Worm (Caenorhabditis elegans): ENCODE measurements around the gene D2024.5.

ce11 chrIV:7188528-7189422 lies 39.3 kb downstream of the D2024.5 start, which contains the start of gene srlf-7:
- TF ChIP-seq tra-4 (tag; optimal IDR thresholded peaks at IDR 0.05): no peak
- TF ChIP-seq hnd-1 (tag; optimal IDR thresholded peaks at IDR 0.05): no peak
- TF ChIP-seq sea-1 (GFP tag; conservative IDR thresholded peaks at IDR 0.05): no peak
